Worm (Caenorhabditis elegans): Measurements from ENCODE around the gene ZK105.13.

The ZK105.13 gene

DNA sequence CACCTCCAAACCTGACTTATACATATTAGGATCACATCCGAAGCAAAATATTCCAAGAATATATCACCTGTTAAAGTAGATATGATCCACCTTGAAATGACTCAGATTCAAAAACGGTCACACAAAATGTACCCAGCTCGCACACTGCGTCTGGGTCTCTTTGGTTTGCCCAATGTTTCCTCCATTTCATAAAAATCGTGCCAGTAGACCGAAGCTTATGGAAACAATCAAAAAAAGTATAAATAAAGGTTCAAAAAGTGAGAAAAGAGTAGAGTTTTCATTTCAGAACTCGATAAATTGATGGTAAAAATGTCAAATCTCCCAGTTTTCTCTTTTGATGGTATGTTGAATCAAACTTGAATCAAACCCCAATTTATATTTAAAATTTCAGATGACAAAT lies 24.7 kb upstream of the ZK105.13 start, which contains the start of gene srr-9:
TSS of gene srr-9 (plus strand) at position 301 of the 400 bp plus-strand sequence.
- no peak for TF ChIP-seq nhr-12 (tag; optimal IDR thresholded peaks at IDR 0.05)
- no peak for TF ChIP-seq blmp-1 (tag; optimal IDR thresholded peaks at IDR 0.05)
- no peak for TF ChIP-seq unc-62 (GFP tag; optimal IDR thresholded peaks at IDR 0.05)
- no peak for TF ChIP-seq elt-3 (tag; optimal IDR thresholded peaks at IDR 0.05)
- TF ChIP-seq ceh-39 (tag; optimal IDR thresholded peaks at IDR 0.05): no peak
- no peak for TF ChIP-seq unc-120 (tag; optimal IDR thresholded peaks at IDR 0.05; ENCODE audit: poor library complexity, severe bottlenecking)
- no peak for TF ChIP-seq ces-1 (GFP tag; optimal IDR thresholded peaks at IDR 0.05)
- no peak for TF ChIP-seq ceh-83 (GFP tag; optimal IDR thresholded peaks at IDR 0.05)
- no peak for TF ChIP-seq unc-39 (tag; optimal IDR thresholded peaks at IDR 0.05)
- no peak for TF ChIP-seq ham-2 (GFP tag; optimal IDR thresholded peaks at IDR 0.05)
- no peak for TF ChIP-seq M03D4.4 (tag; optimal IDR thresholded peaks at IDR 0.05)
- no peak for TF ChIP-seq mab-5 (tag; optimal IDR thresholded peaks at IDR 0.05)
- TF ChIP-seq sptf-1 (tag; optimal IDR thresholded peaks at IDR 0.05): no peak
- no peak for TF ChIP-seq nhr-2 (tag; optimal IDR thresholded peaks at IDR 0.05)
- no peak for TF ChIP-seq bed-3 (GFP tag; optimal IDR thresholded peaks at IDR 0.05)
- no peak for TF ChIP-seq lin-32 (GFP tag; optimal IDR thresholded peaks at IDR 0.05)
- no peak for TF ChIP-seq cnd-1 (tag; optimal IDR thresholded peaks at IDR 0.05)
- TF ChIP-seq nhr-28 (tag; optimal IDR thresholded peaks at IDR 0.05): no peak
- no peak for TF ChIP-seq flh-1 (GFP tag; optimal IDR thresholded peaks at IDR 0.05)
- TF ChIP-seq nhr-237 (tag; optimal IDR thresholded peaks at IDR 0.05): no peak

ce11 chrV:7735319-7735718 lies 22.3 kb upstream of the ZK105.13 start, which contains the start of gene srr-10:
TSS of gene srr-10 (plus strand) at chrV:7735619.
- no peak for TF ChIP-seq ceh-83 (GFP tag; optimal IDR thresholded peaks at IDR 0.05)
- TF ChIP-seq tbx-8 (GFP tag; optimal IDR thresholded peaks at IDR 0.05): no peak
- no peak for TF ChIP-seq unc-120 (tag; optimal IDR thresholded peaks at IDR 0.05; ENCODE audit: poor library complexity, severe bottlenecking)
- no peak for TF ChIP-seq mls-2 (tag; optimal IDR thresholded peaks at IDR 0.05)
- TF ChIP-seq elt-1 (tag; optimal IDR thresholded peaks at IDR 0.05; ENCODE audit: borderline replicate concordance, insufficient read depth): no peak
- TF ChIP-seq snpc-4 (tag; optimal IDR thresholded peaks at IDR 0.05): no peak
- TF ChIP-seq nhr-28 (tag; optimal IDR thresholded peaks at IDR 0.05): no peak
- TF ChIP-seq unc-39 (tag; optimal IDR thresholded peaks at IDR 0.05): no peak
- TF ChIP-seq nhr-76 (tag; optimal IDR thresholded peaks at IDR 0.05): no peak
- TF ChIP-seq elt-3 (tag; optimal IDR thresholded peaks at IDR 0.05): no peak
- TF ChIP-seq nhr-12 (tag; optimal IDR thresholded peaks at IDR 0.05): no peak
- TF ChIP-seq ceh-43 (GFP tag; optimal IDR thresholded peaks at IDR 0.05): no peak
- TF ChIP-seq sptf-1 (tag; optimal IDR thresholded peaks at IDR 0.05): no peak
- TF ChIP-seq ces-1 (GFP tag; optimal IDR thresholded peaks at IDR 0.05): no peak
- no peak for TF ChIP-seq M03D4.4 (tag; optimal IDR thresholded peaks at IDR 0.05)
- TF ChIP-seq flh-1 (GFP tag; optimal IDR thresholded peaks at IDR 0.05): no peak
- no peak for TF ChIP-seq sem-2 (GFP tag; optimal IDR thresholded peaks at IDR 0.05)
- TF ChIP-seq drap-1 (GFP tag; optimal IDR thresholded peaks at IDR 0.05): no peak

DNA sequence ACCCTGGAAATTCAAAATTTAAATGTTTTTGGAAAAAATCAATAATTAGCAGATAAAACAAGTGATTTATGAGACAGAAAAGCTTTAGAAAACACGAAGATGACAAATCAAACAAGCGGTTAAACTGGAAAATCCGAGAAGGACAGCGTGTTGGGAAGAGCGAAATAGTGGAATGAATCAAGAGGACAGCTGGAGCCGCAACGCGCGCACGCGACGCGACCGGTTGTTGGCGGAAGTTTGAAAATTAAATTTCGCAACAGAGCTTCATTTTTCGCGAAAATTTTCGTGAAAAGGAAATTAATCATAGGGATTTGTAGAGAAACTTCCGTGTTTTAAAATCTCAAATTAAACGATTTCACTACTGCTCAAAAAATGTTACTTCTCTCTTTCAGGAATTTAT lies 21.9 kb upstream of the ZK105.13 start, which contains the start of gene clic-1:
TSS of gene clic-1 (minus strand) at position 3 of the 400 bp plus-strand sequence.
- TF ChIP-seq hlh-1 (tag; optimal IDR thresholded peaks at IDR 0.05) (peak; percentile 77), ceh-83 (GFP tag; optimal IDR thresholded peaks at IDR 0.05) (no peak), unc-39 (tag; optimal IDR thresholded peaks at IDR 0.05) (no peak), ces-1 (GFP tag; optimal IDR thresholded peaks at IDR 0.05) (peak; percentile 65), drap-1 (GFP tag; optimal IDR thresholded peaks at IDR 0.05) (no peak), M03D4.4 (tag; optimal IDR thresholded peaks at IDR 0.05) (no peak), mab-5 (tag; optimal IDR thresholded peaks at IDR 0.05) (peak; percentile 41), ham-2 (GFP tag; optimal IDR thresholded peaks at IDR 0.05) (peak; percentile 54), ceh-43 (GFP tag; optimal IDR thresholded peaks at IDR 0.05) (no peak), unc-120 (tag; optimal IDR thresholded peaks at IDR 0.05; ENCODE audit: poor library complexity, severe bottlenecking) (no peak), mls-2 (tag; optimal IDR thresholded peaks at IDR 0.05) (peak; percentile 32), nhr-12 (tag; optimal IDR thresholded peaks at IDR 0.05) (no peak), nhr-2 (tag; optimal IDR thresholded peaks at IDR 0.05) (no peak), lin-32 (GFP tag; optimal IDR thresholded peaks at IDR 0.05) (no peak), sem-2 (GFP tag; optimal IDR thresholded peaks at IDR 0.05) (no peak), nhr-237 (tag; optimal IDR thresholded peaks at IDR 0.05) (peak; percentile 74), lin-13 (tag; optimal IDR thresholded peaks at IDR 0.05) (peak; percentile 30), pha-4 (tag; optimal IDR thresholded peaks at IDR 0.05) (peak; percentile 58), nhr-76 (tag; optimal IDR thresholded peaks at IDR 0.05) (no peak), ztf-11 (tag; optimal IDR thresholded peaks at IDR 0.05) (no peak), elt-3 (tag; optimal IDR thresholded peaks at IDR 0.05) (no peak), unc-62 (GFP tag; optimal IDR thresholded peaks at IDR 0.05) (peak; percentile 44), flh-1 (GFP tag; optimal IDR thresholded peaks at IDR 0.05) (no peak), lsy-2 (tag; optimal IDR thresholded peaks at IDR 0.05) (peak; percentile 56), cnd-1 (tag; optimal IDR thresholded peaks at IDR 0.05) (peak; percentile 52), ceh-39 (tag; optimal IDR thresholded peaks at IDR 0.05) (peak; percentile 57), blmp-1 (tag; optimal IDR thresholded peaks at IDR 0.05) (no peak), elt-1 (tag; optimal IDR thresholded peaks at IDR 0.05; ENCODE audit: borderline replicate concordance, insufficient read depth) (no peak), mep-1 (tag; optimal IDR thresholded peaks at IDR 0.05) (peak; percentile 85), tbx-8 (GFP tag; optimal IDR thresholded peaks at IDR 0.05) (no peak), nhr-28 (tag; optimal IDR thresholded peaks at IDR 0.05) (no peak), bed-3 (GFP tag; optimal IDR thresholded peaks at IDR 0.05) (no peak), snpc-4 (tag; optimal IDR thresholded peaks at IDR 0.05) (no peak), zip-8 (tag; optimal IDR thresholded peaks at IDR 0.05) (no peak), sptf-1 (tag; optimal IDR thresholded peaks at IDR 0.05) (no peak)
